Fruit fly (Drosophila melanogaster) whole organism, embryonic: ENCODE results near the gene CG45081.

Experiments
- CG12299 ChIP-seq: fragments of 200-800 bp; sonication (Bioruptor generic); optimal IDR thresholded peaks from 2 replicates; lab custom pipeline; 2018; ENCODE audit warnings: missing biosample characterization, mild to moderate bottlenecking, missing genetic modification characterization
- CG8478 ChIP-seq: fragments of >200 bp; optimal IDR thresholded peaks from 2 replicates; lab custom pipeline; 2018
- Ets65A ChIP-seq: fragments of 200-800 bp; sonication (Bioruptor generic); peaks from one replicate; lab custom pipeline; 2016; ENCODE audit warnings: missing biosample characterization, missing genetic modification characterization
- Gug ChIP-seq: fragments of 200-800 bp; sonication (Bioruptor generic); IDR thresholded peaks from 4 replicates; pipeline ENCODE4 v1.3.6; 2022; ENCODE audit warnings: missing biosample characterization, missing genetic modification characterization
- HHEX ChIP-seq: fragments of 200-800 bp; sonication (Bioruptor generic); optimal IDR thresholded peaks from 3 replicates; lab custom pipeline; 2017; ENCODE audit warnings: missing biosample characterization, mild to moderate bottlenecking, missing genetic modification characterization, missing genetic modification reagents
- Rx ChIP-seq: fragments of 200-800 bp; sonication (Bioruptor generic); IDR thresholded peaks from 2 replicates; pipeline ENCODE4 v1.3.6; 2022; ENCODE audit warnings: missing biosample characterization, missing genetic modification characterization
- ind ChIP-seq: fragments of 200-800 bp; sonication (Bioruptor generic); optimal IDR thresholded peaks from 3 replicates; lab custom pipeline; 2016; ENCODE audit warnings: missing biosample characterization, missing genetic modification characterization
- knrl ChIP-seq: fragments of 200-800 bp; sonication (Bioruptor generic); IDR thresholded peaks from 3 replicates; pipeline ENCODE4 v1.3.6; 2022; ENCODE audit warnings: missing biosample characterization, missing genetic modification characterization; ENCODE audit not compliant: partially characterized antibody
- mirr ChIP-seq: fragments of 200-800 bp; sonication (Bioruptor generic); optimal IDR thresholded peaks from 3 replicates; lab custom pipeline; 2018; ENCODE audit warnings: missing biosample characterization, mild to moderate bottlenecking, missing genetic modification characterization
- pan ChIP-seq, 4 experiments: fragments of >200 bp in 3 of 4; fragments of 200-800 bp in 1 of 4; sonication (Bioruptor generic) in 1 of 4; optimal IDR thresholded peaks in 3 of 4; IDR thresholded peaks in 1 of 4; 2 replicates each; pipeline versions ENCODE4 v1.3.6 to Lab custom; 2017 to 2022; ENCODE audit warnings: missing biosample characterization in 2 of 4, missing genetic modification characterization in 2 of 4, mixed read lengths in 1 of 4
- sim ChIP-seq: fragments of 200-800 bp; sonication (Bioruptor generic); IDR thresholded peaks from 2 replicates; pipeline ENCODE4 v1.3.6; 2022; ENCODE audit warnings: missing biosample characterization, missing genetic modification characterization

DNA sequence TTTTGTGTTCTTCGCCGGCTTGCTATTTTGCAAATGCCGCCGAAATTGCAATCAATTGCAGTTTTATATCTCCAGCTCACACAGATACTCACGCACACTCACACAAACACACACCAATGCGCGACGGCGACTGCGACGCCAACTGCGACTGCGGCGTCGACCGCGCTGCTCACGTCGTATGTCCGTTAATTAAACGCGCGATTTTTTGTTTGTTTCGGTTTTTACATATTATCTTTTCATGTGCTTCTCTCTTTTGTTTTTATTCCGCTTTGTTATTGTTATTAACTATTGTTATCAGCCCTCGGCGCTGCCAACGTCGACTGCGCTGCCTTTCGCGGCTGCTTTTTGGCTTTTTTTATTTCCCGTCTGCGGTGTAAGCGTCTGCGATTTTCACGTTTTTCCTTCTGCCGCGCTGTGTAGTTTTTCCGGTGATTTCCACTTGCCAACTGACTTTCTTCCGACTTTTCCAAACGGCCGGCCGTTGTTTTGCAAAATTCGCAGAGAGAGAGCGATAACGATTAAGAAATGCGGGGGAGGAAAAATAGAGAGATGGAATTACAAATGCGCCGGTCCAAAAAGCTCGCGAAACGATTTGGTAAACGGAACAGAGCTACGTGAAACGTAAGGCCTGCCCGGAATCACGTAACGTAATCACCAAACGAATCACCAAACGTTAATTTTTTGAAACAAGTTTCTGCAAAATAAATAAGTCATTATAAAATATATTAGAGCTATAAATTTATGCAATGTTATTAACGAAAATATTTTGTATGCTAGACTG, 30.7 kb upstream of the CG45081 start, which contains the start of gene fz2:
- TF ChIP-seq CG8478 (no peak), Rx (no peak), Gug (no peak), sim (GFP tag; lab: Robert Waterston, UW) (no peak), CG12299 (tag; lab: Kevin White, UChicago) (no peak), HHEX (GFP tag; lab: Kevin White, UChicago) (no peak), mirr (GFP tag; lab: Kevin White, UChicago) (no peak), knrl (no peak), pan (optimal IDR thresholded peaks at IDR 0.05; lab: Kevin White, UChicago) (no peak), pan (GFP tag; optimal IDR thresholded peaks at IDR 0.05 in 1 of 2, IDR thresholded peaks at IDR 0.05 in 1 of 2) (no peak), Ets65A (GFP tag; lab: Kevin White, UChicago) (no peak), ind (GFP tag; lab: Kevin White, UChicago) (no peak)
